Fruit fly (Drosophila melanogaster) whole organism, embryonic: ENCODE results near the gene Baldspot.

Experiments used
- Antp ChIP-seq: fragments of 200-800 bp; sonication (Bioruptor generic); optimal IDR thresholded peaks from 3 replicates; lab custom pipeline; 2016; ENCODE audit warnings: missing biosample characterization, missing genetic modification characterization
- B-H2 ChIP-seq: fragments of 200-800 bp; sonication (Bioruptor generic); optimal IDR thresholded peaks from 2 replicates; lab custom pipeline; 2018; ENCODE audit warnings: missing biosample characterization, mild to moderate bottlenecking, missing genetic modification characterization
- BEAF-32 ChIP-seq: fragments of 200-800 bp; sonication (Bioruptor generic); optimal IDR thresholded peaks from 3 replicates; lab custom pipeline; 2017; ENCODE audit warnings: missing biosample characterization, missing genetic modification characterization, mild to moderate bottlenecking, moderate library complexity, missing genetic modification reagents
- Bgb ChIP-seq: fragments of 200-800 bp; sonication (Bioruptor generic); IDR thresholded peaks from 2 replicates; pipeline ENCODE4 v1.3.6; 2022; ENCODE audit warnings: missing biosample characterization, missing genetic modification characterization; ENCODE audit not compliant: partially characterized antibody
- BtbVII ChIP-seq: fragments of 200-800 bp; sonication (Bioruptor generic); optimal IDR thresholded peaks from 3 replicates; lab custom pipeline; 2017; ENCODE audit warnings: missing biosample characterization, mild to moderate bottlenecking, missing genetic modification characterization
- CG10209 ChIP-seq: fragments of 200-800 bp; sonication (Bioruptor generic); optimal IDR thresholded peaks from 3 replicates; lab custom pipeline; 2017; ENCODE audit warnings: missing biosample characterization, mild to moderate bottlenecking, missing genetic modification characterization, missing genetic modification reagents
- CG10462 ChIP-seq: fragments of 200-800 bp; sonication (Bioruptor generic); optimal IDR thresholded peaks from 2 replicates; lab custom pipeline; 2016; ENCODE audit warnings: missing biosample characterization, missing genetic modification characterization
- CG10565 ChIP-seq: fragments of 200-800 bp; sonication (Bioruptor generic); optimal IDR thresholded peaks from 3 replicates; lab custom pipeline; 2016; ENCODE audit warnings: missing biosample characterization, mild to moderate bottlenecking, missing genetic modification characterization
- CG10654 ChIP-seq: fragments of 200-800 bp; sonication (Bioruptor generic); optimal IDR thresholded peaks from 2 replicates; lab custom pipeline; 2016; ENCODE audit warnings: missing biosample characterization, missing genetic modification characterization
- CG13287 ChIP-seq: fragments of 200-800 bp; sonication (Bioruptor generic); IDR thresholded peaks from 2 replicates; pipeline ENCODE4 v1.3.6; 2022; ENCODE audit warnings: missing biosample characterization, missing genetic modification characterization; ENCODE audit not compliant: partially characterized antibody
- CG16779 ChIP-seq: fragments of 200-800 bp; sonication (Bioruptor generic); IDR thresholded peaks from 2 replicates; pipeline ENCODE4 v1.3.6; 2022; ENCODE audit warnings: missing biosample characterization, missing genetic modification characterization
- CG16813 ChIP-seq: fragments of 200-800 bp; sonication (Bioruptor generic); IDR thresholded peaks from 3 replicates; pipeline ENCODE4 v1.3.6; 2022; ENCODE audit warnings: missing biosample characterization, missing genetic modification characterization; ENCODE audit not compliant: partially characterized antibody
- CG17802 ChIP-seq: fragments of 200-800 bp; sonication (Bioruptor generic); optimal IDR thresholded peaks from 2 replicates; lab custom pipeline; 2018; ENCODE audit warnings: missing biosample characterization, mild to moderate bottlenecking, missing genetic modification characterization, moderate library complexity
- CG17829 ChIP-seq: fragments of 200-800 bp; optimal IDR thresholded peaks from 2 replicates; lab custom pipeline; 2019; ENCODE audit warnings: missing biosample characterization, mild to moderate bottlenecking, missing genetic modification characterization, moderate library complexity
- CG18011 ChIP-seq: fragments of 200-800 bp; sonication (Bioruptor generic); optimal IDR thresholded peaks from 2 replicates; lab custom pipeline; 2017; ENCODE audit warnings: missing biosample characterization, missing genetic modification characterization, mild to moderate bottlenecking, moderate library complexity, missing genotype
- CG2129 ChIP-seq: fragments of 200-800 bp; sonication (Bioruptor generic); IDR thresholded peaks from 2 replicates; pipeline ENCODE4 v1.3.6; 2022; ENCODE audit warnings: missing biosample characterization, missing genetic modification characterization; ENCODE audit not compliant: partially characterized antibody
- CG2202 ChIP-seq: fragments of 200-800 bp; sonication (Bioruptor generic); optimal IDR thresholded peaks from 2 replicates; lab custom pipeline; 2018; ENCODE audit warnings: missing biosample characterization, mild to moderate bottlenecking, missing genetic modification characterization
- CG30020 ChIP-seq: fragments of 200-800 bp; optimal IDR thresholded peaks from 2 replicates; lab custom pipeline; 2019; ENCODE audit warnings: missing biosample characterization, mild to moderate bottlenecking, missing genetic modification characterization, moderate library complexity
- CG31388 ChIP-seq: fragments of 200-800 bp; sonication (Bioruptor generic); optimal IDR thresholded peaks from 2 replicates; lab custom pipeline; 2016; ENCODE audit warnings: missing biosample characterization, missing genetic modification characterization
- CG6175 ChIP-seq: fragments of 200-800 bp; sonication (Bioruptor generic); IDR thresholded peaks from 3 replicates; pipeline ENCODE4 v1.3.6; 2022; ENCODE audit warnings: missing biosample characterization, missing genetic modification characterization
- CG7357 ChIP-seq: fragments of 200-800 bp; sonication (Bioruptor generic); IDR thresholded peaks from 3 replicates; pipeline ENCODE4 v1.3.6; 2022; ENCODE audit warnings: missing biosample characterization, missing genetic modification characterization
- CoRest ChIP-seq: fragments of 200-800 bp; sonication (Bioruptor generic); optimal IDR thresholded peaks from 3 replicates; lab custom pipeline; 2018; ENCODE audit warnings: missing biosample characterization, mild to moderate bottlenecking, missing genetic modification characterization, moderate library complexity
- Dll ChIP-seq: fragments of 200-800 bp; sonication (Bioruptor generic); IDR thresholded peaks from 4 replicates; pipeline ENCODE4 v1.3.6; 2022; ENCODE audit warnings: missing biosample characterization, missing genetic modification characterization; ENCODE audit not compliant: partially characterized antibody
- E2f2 ChIP-seq: fragments of 200-800 bp; sonication (Bioruptor generic); IDR thresholded peaks from 2 replicates; pipeline ENCODE4 v1.3.6; 2022; ENCODE audit warnings: missing biosample characterization, missing genetic modification characterization
- Hr3 ChIP-seq: fragments of 200-800 bp; sonication (Bioruptor generic); optimal IDR thresholded peaks from 3 replicates; lab custom pipeline; 2016; ENCODE audit warnings: missing biosample characterization, missing genetic modification characterization
- Kr ChIP-seq: fragments of 200-800 bp; sonication (Bioruptor generic); optimal IDR thresholded peaks from 2 replicates; lab custom pipeline; 2017; ENCODE audit warnings: missing biosample characterization, mild to moderate bottlenecking, missing genetic modification characterization
- Nf-YB ChIP-seq: fragments of 200-800 bp; sonication (Bioruptor generic); optimal IDR thresholded peaks from 3 replicates; lab custom pipeline; 2019; ENCODE audit warnings: missing biosample characterization, mild to moderate bottlenecking, missing genetic modification characterization, moderate library complexity
- NfI ChIP-seq: fragments of 200-800 bp; sonication (Bioruptor generic); optimal IDR thresholded peaks from 3 replicates; lab custom pipeline; 2018; ENCODE audit warnings: missing biosample characterization, mild to moderate bottlenecking, missing genetic modification characterization, moderate library complexity
- Rfx ChIP-seq: fragments of 200-800 bp; sonication (Bioruptor generic); IDR thresholded peaks from 2 replicates; pipeline ENCODE4 v1.3.6; 2022; ENCODE audit warnings: missing biosample characterization, missing genetic modification characterization
- Sry-β ChIP-seq: fragments of 200-800 bp; sonication (Bioruptor generic); optimal IDR thresholded peaks from 2 replicates; lab custom pipeline; 2018; ENCODE audit warnings: missing biosample characterization, mild to moderate bottlenecking, missing genetic modification characterization, moderate library complexity
- az2 ChIP-seq: fragments of 200-800 bp; sonication (Bioruptor generic); optimal IDR thresholded peaks from 3 replicates; lab custom pipeline; 2016; ENCODE audit warnings: missing biosample characterization, missing genetic modification characterization
- bigmax ChIP-seq: fragments of 200-800 bp; sonication (Bioruptor generic); optimal IDR thresholded peaks from 2 replicates; lab custom pipeline; 2018; ENCODE audit warnings: missing biosample characterization, mild to moderate bottlenecking, missing genetic modification characterization
- dm ChIP-seq: fragments of 200-800 bp; sonication (Bioruptor generic); optimal IDR thresholded peaks from 3 replicates; lab custom pipeline; 2016; ENCODE audit warnings: missing biosample characterization, missing genetic modification characterization
- fd3F ChIP-seq: fragments of 200-800 bp; sonication (Bioruptor generic); optimal IDR thresholded peaks from 2 replicates; lab custom pipeline; 2018; ENCODE audit warnings: missing biosample characterization, mild to moderate bottlenecking, missing genetic modification characterization, moderate library complexity
- ftz-f1 ChIP-seq: fragments of 200-800 bp; sonication (Bioruptor generic); optimal IDR thresholded peaks from 2 replicates; lab custom pipeline; 2016; ENCODE audit warnings: missing biosample characterization, missing genetic modification characterization
- gem ChIP-seq: fragments of 200-800 bp; sonication (Bioruptor generic); optimal IDR thresholded peaks from 2 replicates; lab custom pipeline; 2019; ENCODE audit warnings: missing biosample characterization, mild to moderate bottlenecking, missing genetic modification characterization, moderate library complexity
- gfzf ChIP-seq: fragments of 200-800 bp; sonication (Bioruptor generic); optimal IDR thresholded peaks from 2 replicates; lab custom pipeline; 2016; ENCODE audit warnings: missing biosample characterization, mild to moderate bottlenecking, missing genetic modification characterization, moderate library complexity
- lilli ChIP-seq: fragments of 200-800 bp; sonication (Bioruptor generic); optimal IDR thresholded peaks from 3 replicates; lab custom pipeline; 2016; ENCODE audit warnings: missing biosample characterization, missing genetic modification characterization
- lov ChIP-seq, 2 experiments: fragments of 200-800 bp in 1 of 2; fragments of >200 bp in 1 of 2; sonication (Bioruptor generic) in 1 of 2; IDR thresholded peaks in 1 of 2; optimal IDR thresholded peaks in 1 of 2; 2 replicates in 1 of 2; 3 replicates in 1 of 2; pipeline versions ENCODE4 v1.3.6 to Lab custom; 2017 to 2022; ENCODE audit warnings: missing biosample characterization in 1 of 2, missing genetic modification characterization in 1 of 2
- luna ChIP-seq: fragments of 200-800 bp; sonication (Bioruptor generic); optimal IDR thresholded peaks from 2 replicates; lab custom pipeline; 2016; ENCODE audit warnings: missing biosample characterization, missing genetic modification characterization
- mld ChIP-seq: fragments of 200-800 bp; sonication (Bioruptor generic); IDR thresholded peaks from 3 replicates; pipeline ENCODE4 v1.3.6; 2022; ENCODE audit warnings: missing biosample characterization, missing genetic modification characterization; ENCODE audit not compliant: partially characterized antibody
- sc ChIP-seq, 3 experiments: fragments of >200 bp in 2 of 3; fragments of 200-800 bp in 1 of 3; sonication (Bioruptor generic) in 1 of 3; optimal IDR thresholded peaks; 2 replicates in 2 of 3; 3 replicates in 1 of 3; lab custom pipeline; 2017; ENCODE audit warnings: mild to moderate bottlenecking in 1 of 3, missing biosample characterization in 1 of 3, missing genetic modification characterization in 1 of 3, missing genetic modification reagents in 1 of 3
- scrt ChIP-seq: fragments of 200-800 bp; sonication (Bioruptor generic); optimal IDR thresholded peaks from 2 replicates; lab custom pipeline; 2018; ENCODE audit warnings: missing biosample characterization, mild to moderate bottlenecking, missing genetic modification characterization, moderate library complexity
- ssp ChIP-seq: fragments of 200-800 bp; sonication (Bioruptor generic); IDR thresholded peaks from 2 replicates; pipeline ENCODE4 v1.3.6; 2022; ENCODE audit warnings: missing biosample characterization, missing genetic modification characterization
- trem ChIP-seq: fragments of 200-800 bp; optimal IDR thresholded peaks from 3 replicates; lab custom pipeline; 2019; ENCODE audit warnings: missing biosample characterization, mild to moderate bottlenecking, missing genetic modification characterization, moderate library complexity
- twi ChIP-seq: fragments of 200-800 bp; optimal IDR thresholded peaks from 2 replicates; lab custom pipeline; 2019; ENCODE audit warnings: missing biosample characterization, mild to moderate bottlenecking, missing genetic modification characterization, moderate library complexity
- unc-4 ChIP-seq: fragments of 200-800 bp; sonication (Bioruptor generic); IDR thresholded peaks from 2 replicates; pipeline ENCODE4 v1.3.6; 2022; ENCODE audit warnings: missing biosample characterization, missing genetic modification characterization; ENCODE audit not compliant: partially characterized antibody
- usp ChIP-seq: fragments of >200 bp; optimal IDR thresholded peaks from 2 replicates; lab custom pipeline; 2017; ENCODE audit warnings: missing biosample characterization, missing genetic modification characterization
- zen ChIP-seq: fragments of 200-800 bp; sonication (Bioruptor generic); optimal IDR thresholded peaks from 3 replicates; lab custom pipeline; 2018; ENCODE audit warnings: missing biosample characterization, mild to moderate bottlenecking, missing genetic modification characterization, moderate library complexity

The Baldspot gene

DNA sequence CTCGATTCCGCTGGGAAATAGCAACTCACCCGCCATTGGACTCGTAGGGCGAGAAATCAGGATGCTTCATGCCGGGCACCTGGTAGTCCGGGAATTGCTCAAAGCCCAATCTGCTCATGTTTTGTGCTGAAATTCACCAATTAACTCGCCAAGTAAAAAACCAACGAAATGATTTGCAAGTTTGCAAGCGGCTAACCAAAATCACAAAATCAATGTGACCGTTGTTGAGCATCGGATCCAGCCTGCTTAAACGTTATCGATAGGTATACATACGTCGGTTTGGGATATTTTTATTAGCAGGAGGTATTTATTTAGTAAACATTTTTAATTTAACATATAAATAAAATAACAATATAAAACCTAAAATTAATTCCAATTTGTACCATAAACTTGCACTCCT lies 51.2 kb downstream of the Baldspot start, which contains the start of gene Prosbeta6 (continued):
- TF ChIP-seq CG7357 (GFP tag; lab: Robert Waterston, UW) (no peak), Sry-β (GFP tag; lab: Kevin White, UChicago) (no peak), Kr (no peak), sc (optimal IDR thresholded peaks at IDR 0.05; lab: Kevin White, UChicago) (no peak), sc (GFP tag; optimal IDR thresholded peaks at IDR 0.05; lab: Kevin White, UChicago) (no peak), az2 (no peak), lilli (GFP tag; lab: Kevin White, UChicago) (no peak), CG16813 (peak; percentile 44; the same call in 2 of the 3 replicates), CG10565 (GFP tag; lab: Kevin White, UChicago) (no peak), bigmax (GFP tag; lab: Kevin White, UChicago) (peak; percentile 56), CG30020 (tag; lab: Kevin White, UChicago) (peak; percentile 14), usp (GFP tag; lab: Kevin White, UChicago) (no peak), CoRest (no peak), trem (tag; lab: Kevin White, UChicago) (peak; percentile 55), CG2129 (0 out of 2 replicates have a peak, but pooled peaks have one; percentile 12), gem (tag; lab: Kevin White, UChicago) (no peak), E2f2 (GFP tag; lab: Robert Waterston, UW) (peak; percentile 48), CG10462 (GFP tag; lab: Kevin White, UChicago) (no peak), CG18011 (GFP tag; lab: Kevin White, UChicago) (no peak), twi (tag; lab: Kevin White, UChicago) (no peak), Bgb (peak; percentile 56), Nf-YB (GFP tag; lab: Kevin White, UChicago) (no peak), mld (no peak), unc-4 (GFP tag; lab: Robert Waterston, UW) (peak; percentile 54; the same call in 1 of the 2 replicates), BEAF-32 (peak; percentile 74), ssp (GFP tag; lab: Robert Waterston, UW) (no peak), CG17829 (tag; lab: Kevin White, UChicago) (peak; percentile 10), Rfx (no peak), CG2202 (tag; lab: Kevin White, UChicago) (no peak)
- TF ChIP-seq, all 482 proteins: peak for 43

DNA sequence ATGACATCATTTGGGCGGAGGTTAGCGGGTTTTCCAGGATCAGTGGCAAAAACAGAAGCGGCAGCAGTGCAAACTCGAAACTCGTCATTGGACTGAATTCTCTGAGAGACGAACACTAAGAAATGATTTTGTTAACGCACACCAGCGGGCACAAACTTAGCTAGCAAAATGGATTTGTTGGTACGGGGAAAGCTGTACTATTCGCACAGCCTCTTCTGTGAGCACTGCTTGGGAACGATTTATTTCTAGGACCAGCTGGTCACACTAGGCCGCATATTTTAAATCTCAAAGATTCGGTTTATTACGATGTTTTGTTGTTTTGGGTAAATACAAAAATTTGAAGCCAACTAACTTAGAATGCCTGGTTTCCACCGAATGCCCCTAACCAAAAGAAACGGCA lies 52.3 kb downstream of the Baldspot start, which contains the start of gene CG4098:
Gene CG4098, minus strand, starts transcription at position 228 of the 400 bp plus-strand sequence.
- TF ChIP-seq CG16779, result peak; percentile 78
- TF ChIP-seq dm (GFP tag; lab: Kevin White, UChicago), result peak; percentile 11
- peak; percentile 55 for TF ChIP-seq CG13287
- TF ChIP-seq CG10209 (GFP tag; lab: Kevin White, UChicago), result peak; percentile 38
- TF ChIP-seq scrt (GFP tag; lab: Kevin White, UChicago), result no peak
- no peak for TF ChIP-seq CG17802 (tag; lab: Kevin White, UChicago)
- no peak for TF ChIP-seq BtbVII (GFP tag; lab: Kevin White, UChicago)
- peak; percentile 68 for TF ChIP-seq NfI (GFP tag; lab: Kevin White, UChicago)
- TF ChIP-seq fd3F (GFP tag; lab: Kevin White, UChicago), result no peak
- TF ChIP-seq luna (GFP tag; lab: Kevin White, UChicago), result peak; percentile 10
- TF ChIP-seq lov (optimal IDR thresholded peaks at IDR 0.05; lab: Kevin White, UChicago), result no peak
- 0 out of 3 replicates have a peak, but pooled peaks have one; percentile 9 for TF ChIP-seq lov (GFP tag; IDR thresholded peaks at IDR 0.05; lab: Robert Waterston, UW)
- TF ChIP-seq CG10654, result peak; percentile 30
- peak; percentile 83 for TF ChIP-seq Antp
- TF ChIP-seq gfzf (GFP tag; lab: Kevin White, UChicago), result peak; percentile 77
- no peak for TF ChIP-seq zen (tag; lab: Kevin White, UChicago)
- TF ChIP-seq Dll, result 0 out of 4 replicates have a peak, but pooled peaks have one; percentile 29
- peak; percentile 10 for TF ChIP-seq ftz-f1 (GFP tag; lab: Kevin White, UChicago)
- TF ChIP-seq CG6175 (GFP tag; lab: Robert Waterston, UW), result 0 out of 3 replicates have a peak, but pooled peaks have one; percentile 30
- TF ChIP-seq Hr3 (GFP tag; lab: Kevin White, UChicago), result peak; percentile 39
- TF ChIP-seq CG31388 (GFP tag; lab: Kevin White, UChicago), result no peak
- TF ChIP-seq B-H2 (GFP tag; lab: Kevin White, UChicago), result peak; percentile 40
